4 fruit fly cellular contexts compared by ENCODE assay signal in the genomic region with DNA sequence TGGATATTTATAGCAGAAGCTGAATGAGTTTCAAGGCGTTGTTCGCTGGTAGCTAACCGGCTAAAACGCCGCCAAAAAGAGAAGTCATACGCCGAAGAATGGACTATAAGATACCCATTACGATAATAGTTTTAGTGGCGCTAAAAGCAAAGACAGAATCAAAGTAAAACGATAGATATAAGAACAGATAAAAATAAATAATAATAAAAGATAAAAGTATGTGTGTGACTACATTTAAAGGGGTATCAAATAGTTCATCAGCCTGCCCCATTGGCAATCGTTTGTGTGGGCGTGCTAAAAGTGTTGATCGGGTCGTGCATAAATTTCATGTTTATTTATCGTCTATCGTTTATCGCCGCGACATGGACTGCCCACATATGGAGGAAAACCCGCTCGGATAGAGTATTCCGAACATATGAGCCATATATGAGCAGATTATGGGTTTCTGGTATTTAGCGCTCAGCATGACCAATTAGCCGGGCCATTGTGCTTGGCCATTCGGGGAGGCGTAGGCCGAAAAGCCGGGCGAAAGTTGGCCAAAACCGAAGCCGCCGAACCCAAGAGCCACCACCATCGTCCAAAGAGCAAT.
TF ChIP-seq lines count a peak whose summit lies in the region.

No protein-coding gene starts in this region.

- TF ChIP-seq CTCF in whole organism, embryonic (GFP tag; optimal IDR thresholded peaks at IDR 0.05; lab: Kevin White, UChicago): no peak

TF ChIP-seq in whole organism, embryonic, 481 proteins besides CTCF, POLR2A, EP300 and RAD21 (continues in another document):
- TF ChIP-seq YL-1 (GFP tag; optimal IDR thresholded peaks at IDR 0.05; lab: Kevin White, UChicago): no peak
- no peak for TF ChIP-seq Hmx (GFP tag; optimal IDR thresholded peaks at IDR 0.05; lab: Kevin White, UChicago)
- no peak for TF ChIP-seq Hr39 (optimal IDR thresholded peaks at IDR 0.05; lab: Kevin White, UChicago)
- TF ChIP-seq CG17612 (GFP tag; IDR thresholded peaks at IDR 0.05; lab: Robert Waterston, UW): 0 out of 2 replicates have a peak, but pooled peaks have one; percentile 16
- peak; percentile 63 for TF ChIP-seq klu (GFP tag; IDR thresholded peaks at IDR 0.05; lab: Robert Waterston, UW)
- no peak; the same call in 1 of the 2 replicates for TF ChIP-seq ro (GFP tag; IDR thresholded peaks at IDR 0.05; lab: Robert Waterston, UW)
- peak; percentile 72 for TF ChIP-seq HLH3B (GFP tag; IDR thresholded peaks at IDR 0.05; lab: Robert Waterston, UW)
- no peak for TF ChIP-seq crc (GFP tag; optimal IDR thresholded peaks at IDR 0.05; lab: Kevin White, UChicago)
- no peak for TF ChIP-seq repo (GFP tag; optimal IDR thresholded peaks at IDR 0.05; lab: Kevin White, UChicago)
- TF ChIP-seq pum (GFP tag; optimal IDR thresholded peaks at IDR 0.05; lab: Kevin White, UChicago): no peak
- TF ChIP-seq salm (tag; optimal IDR thresholded peaks at IDR 0.05; lab: Kevin White, UChicago): peak; percentile 17
- TF ChIP-seq Trl (optimal IDR thresholded peaks at IDR 0.05; lab: Kevin White, UChicago): no peak
- TF ChIP-seq Trl (GFP tag; optimal IDR thresholded peaks at IDR 0.05; lab: Kevin White, UChicago): peak; percentile 21
- no peak for TF ChIP-seq CG13123 (GFP tag; optimal IDR thresholded peaks at IDR 0.05; lab: Kevin White, UChicago)
- TF ChIP-seq pfk (GFP tag; optimal IDR thresholded peaks at IDR 0.05; lab: Kevin White, UChicago): no peak
- TF ChIP-seq CG14710 (tag; optimal IDR thresholded peaks at IDR 0.05; lab: Kevin White, UChicago): peak; percentile 10
- no peak for TF ChIP-seq cg (GFP tag; optimal IDR thresholded peaks at IDR 0.05; lab: Kevin White, UChicago)
- peak; percentile 34 for TF ChIP-seq chn (GFP tag; optimal IDR thresholded peaks at IDR 0.05; lab: Kevin White, UChicago)
- peak; percentile 22 for TF ChIP-seq CG15696 (tag; optimal IDR thresholded peaks at IDR 0.05; lab: Kevin White, UChicago)
- peak; percentile 65 for TF ChIP-seq tin (GFP tag; optimal IDR thresholded peaks at IDR 0.05; lab: Kevin White, UChicago)
- no peak for TF ChIP-seq Gsc (GFP tag; IDR thresholded peaks at IDR 0.05; lab: Robert Waterston, UW)

TF ChIP-seq in whole organism, prepupa, 60 proteins besides CTCF, POLR2A, EP300 and RAD21 (continues in another document):
- TF ChIP-seq svp (GFP tag; lab: Kevin White, UChicago) (peak; percentile 45), OdsH (GFP tag; optimal IDR thresholded peaks at IDR 0.05; lab: Kevin White, UChicago) (peak; percentile 5), lz (GFP tag; optimal IDR thresholded peaks at IDR 0.05; lab: Kevin White, UChicago) (no peak), fd59A (GFP tag; optimal IDR thresholded peaks at IDR 0.05; lab: Kevin White, UChicago) (no peak), CG32006 (GFP tag; optimal IDR thresholded peaks at IDR 0.05; lab: Kevin White, UChicago) (peak; percentile 51), CG6808 (GFP tag; optimal IDR thresholded peaks at IDR 0.05; lab: Kevin White, UChicago) (no peak), net (GFP tag; optimal IDR thresholded peaks at IDR 0.05; lab: Kevin White, UChicago) (no peak), CG6163 (GFP tag; IDR thresholded peaks at IDR 0.05; lab: Robert Waterston, UW) (peak; percentile 33; the same call in 1 of the 3 replicates), CG11294 (GFP tag; IDR thresholded peaks at IDR 0.05; lab: Robert Waterston, UW) (0 out of 2 replicates have a peak, but pooled peaks have one; percentile 30), Eip78C (GFP tag; lab: Kevin White, UChicago) (peak; percentile 67), CG15336 (GFP tag; IDR thresholded peaks at IDR 0.05; lab: Robert Waterston, UW) (peak; percentile 60), CG8632 (GFP tag; optimal IDR thresholded peaks at IDR 0.05; lab: Kevin White, UChicago) (no peak), Sox14 (GFP tag; optimal IDR thresholded peaks at IDR 0.05; lab: Kevin White, UChicago) (no peak), esn (GFP tag; optimal IDR thresholded peaks at IDR 0.05; lab: Kevin White, UChicago) (no peak), CG6854 (GFP tag; optimal IDR thresholded peaks at IDR 0.05; lab: Kevin White, UChicago) (no peak), dac (GFP tag; optimal IDR thresholded peaks at IDR 0.05; lab: Kevin White, UChicago) (peak; percentile 6), CG8119 (GFP tag; IDR thresholded peaks at IDR 0.05; lab: Robert Waterston, UW) (peak; percentile 42; the same call in 1 of the 3 replicates), Hr4 (GFP tag; optimal IDR thresholded peaks at IDR 0.05; lab: Kevin White, UChicago) (peak; percentile 51), eg (GFP tag; IDR thresholded peaks at IDR 0.05; lab: Robert Waterston, UW) (peak; percentile 67; the same call in 2 of the 3 replicates), CG16779 (tag; optimal IDR thresholded peaks at IDR 0.05; lab: Kevin White, UChicago) (no peak), fkh (GFP tag; optimal IDR thresholded peaks at IDR 0.05; lab: Kevin White, UChicago) (no peak), ss (GFP tag; optimal IDR thresholded peaks at IDR 0.05; lab: Kevin White, UChicago) (no peak)

TF ChIP-seq in whole organism, pupa, 21 proteins besides CTCF, POLR2A, EP300 and RAD21:
- TF ChIP-seq CG10348 (GFP tag; IDR thresholded peaks at IDR 0.05; lab: Robert Waterston, UW) (no peak), gl (tag; optimal IDR thresholded peaks at IDR 0.05; lab: Kevin White, UChicago) (no peak), rn (GFP tag; IDR thresholded peaks at IDR 0.05; lab: Robert Waterston, UW) (no peak), CG34367 (tag; optimal IDR thresholded peaks at IDR 0.05; lab: Kevin White, UChicago) (no peak), CG14655 (GFP tag; optimal IDR thresholded peaks at IDR 0.05; lab: Kevin White, UChicago) (peak; percentile 9), fd96Ca (GFP tag; IDR thresholded peaks at IDR 0.05; lab: Robert Waterston, UW) (peak; percentile 47; the same call in 1 of the 3 replicates), EcR (GFP tag; optimal IDR thresholded peaks at IDR 0.05; lab: Kevin White, UChicago) (no peak), Ets98B (GFP tag; IDR thresholded peaks at IDR 0.05; lab: Robert Waterston, UW) (peak; percentile 60; the same call in 1 of the 2 replicates), CG13204 (GFP tag; optimal IDR thresholded peaks at IDR 0.05; lab: Kevin White, UChicago) (no peak), CG9948 (tag; optimal IDR thresholded peaks at IDR 0.05; lab: Kevin White, UChicago) (no peak), CG15710 (tag; optimal IDR thresholded peaks at IDR 0.05; lab: Kevin White, UChicago) (no peak), Snoo (tag; optimal IDR thresholded peaks at IDR 0.05; lab: Kevin White, UChicago) (no peak), CG8159 (tag; optimal IDR thresholded peaks at IDR 0.05; lab: Kevin White, UChicago) (no peak), Pif1A (GFP tag; optimal IDR thresholded peaks at IDR 0.05; lab: Kevin White, UChicago) (no peak), CG17806 (tag; optimal IDR thresholded peaks at IDR 0.05; lab: Kevin White, UChicago) (no peak), Pif1B (GFP tag; optimal IDR thresholded peaks at IDR 0.05; lab: Kevin White, UChicago) (no peak), CG32121 (GFP tag; IDR thresholded peaks at IDR 0.05; lab: Robert Waterston, UW) (peak; percentile 45), CG8301 (tag; optimal IDR thresholded peaks at IDR 0.05; lab: Kevin White, UChicago) (no peak), CG4496 (GFP tag; IDR thresholded peaks at IDR 0.05; lab: Robert Waterston, UW) (no peak), CG12605 (GFP tag; IDR thresholded peaks at IDR 0.05; lab: Robert Waterston, UW) (no peak), D1 (tag; optimal IDR thresholded peaks at IDR 0.05; lab: Kevin White, UChicago) (no peak)

TF ChIP-seq in whole organism, wandering third instar larva, 38 proteins besides CTCF, POLR2A, EP300 and RAD21:
- TF ChIP-seq CrebA (GFP tag; optimal IDR thresholded peaks at IDR 0.05; lab: Kevin White, UChicago; ENCODE audit: borderline replicate concordance) (no peak), usp (GFP tag; optimal IDR thresholded peaks at IDR 0.05; lab: Kevin White, UChicago) (no peak), brk (GFP tag; optimal IDR thresholded peaks at IDR 0.05; lab: Kevin White, UChicago) (no peak), CG32264 (GFP tag; optimal IDR thresholded peaks at IDR 0.05; lab: Kevin White, UChicago) (no peak), CG9705 (GFP tag; optimal IDR thresholded peaks at IDR 0.05; lab: Kevin White, UChicago) (no peak), dsf (GFP tag; optimal IDR thresholded peaks at IDR 0.05; lab: Kevin White, UChicago; ENCODE audit: borderline replicate concordance) (no peak), tai (GFP tag; optimal IDR thresholded peaks at IDR 0.05; lab: Kevin White, UChicago) (no peak), rgr (GFP tag; optimal IDR thresholded peaks at IDR 0.05; lab: Kevin White, UChicago) (peak; percentile 21), Dfd (GFP tag; optimal IDR thresholded peaks at IDR 0.05; lab: Kevin White, UChicago) (no peak), br (GFP tag; optimal IDR thresholded peaks at IDR 0.05; lab: Kevin White, UChicago) (no peak), h (GFP tag; optimal IDR thresholded peaks at IDR 0.05; lab: Kevin White, UChicago) (peak; percentile 35), Jra (GFP tag; optimal IDR thresholded peaks at IDR 0.05; lab: Kevin White, UChicago) (no peak), N (GFP tag; optimal IDR thresholded peaks at IDR 0.05; lab: Kevin White, UChicago) (no peak), Dif (GFP tag; optimal IDR thresholded peaks at IDR 0.05; lab: Kevin White, UChicago; ENCODE audit: partially characterized antibody) (no peak), HLH106 (tag; optimal IDR thresholded peaks at IDR 0.05; lab: Kevin White, UChicago) (peak; percentile 2), Hr78 (GFP tag; optimal IDR thresholded peaks at IDR 0.05; lab: Kevin White, UChicago) (no peak), OdsH (GFP tag; optimal IDR thresholded peaks at IDR 0.05; lab: Kevin White, UChicago) (no peak), Vsx2 (GFP tag; optimal IDR thresholded peaks at IDR 0.05; lab: Kevin White, UChicago; ENCODE audit: partially characterized antibody) (no peak), GATAd (GFP tag; optimal IDR thresholded peaks at IDR 0.05; lab: Kevin White, UChicago) (no peak), ey (GFP tag; optimal IDR thresholded peaks at IDR 0.05; lab: Kevin White, UChicago) (no peak), sv (GFP tag; optimal IDR thresholded peaks at IDR 0.05; lab: Kevin White, UChicago) (peak; percentile 16)

Comparison
In these comparisons a context has a peak if more than half of its experiments do, and no peak if none do; other contexts are left out.
1. Of the 7 proteins assayed by ChIP-seq in both whole organism, embryonic and whole organism, prepupa: peak only in whole organism, embryonic: Blimp-1, Gug and Sox102F; only in whole organism, prepupa: none; in both: none; in neither: 4.